Fruit fly (Drosophila melanogaster): Measurements from ENCODE around the gene Rpt3R.

DNA sequence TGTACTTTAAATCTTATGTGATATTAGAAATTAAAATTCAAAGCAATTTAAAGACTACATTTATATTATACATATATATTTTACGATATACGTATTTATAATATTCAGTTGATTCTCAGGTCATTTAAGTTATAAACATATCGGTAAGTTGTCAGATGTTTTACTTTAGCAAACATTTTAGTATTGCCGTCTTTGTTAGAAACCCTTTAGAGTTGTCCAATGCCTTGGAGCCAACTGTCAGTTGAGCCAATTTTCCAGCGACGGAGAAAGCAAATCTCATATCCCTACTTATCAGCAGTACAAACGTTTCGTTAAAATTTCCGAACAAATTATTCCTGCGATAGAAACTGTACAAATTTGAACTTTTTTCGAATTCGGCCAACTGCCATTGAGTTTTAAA, 18.5 kb upstream of the Rpt3R start, which contains the start of gene topi:
- no peak for TF ChIP-seq CG33017 (tag; optimal IDR thresholded peaks at IDR 0.05)
- TF ChIP-seq CG7101 (tag; optimal IDR thresholded peaks at IDR 0.05): no peak
